Fruit fly (Drosophila melanogaster) whole organism, larva: Measurements from ENCODE around the gene SPoCk.

ENCODE experiments used
- noc ChIP-seq: fragments of 200-800 bp; sonication (Bioruptor generic); optimal IDR thresholded peaks from 3 replicates; lab custom pipeline; 2019; ENCODE audit warnings: missing biosample characterization, mild to moderate bottlenecking, missing genetic modification characterization, moderate library complexity

SPoCk gene

DNA sequence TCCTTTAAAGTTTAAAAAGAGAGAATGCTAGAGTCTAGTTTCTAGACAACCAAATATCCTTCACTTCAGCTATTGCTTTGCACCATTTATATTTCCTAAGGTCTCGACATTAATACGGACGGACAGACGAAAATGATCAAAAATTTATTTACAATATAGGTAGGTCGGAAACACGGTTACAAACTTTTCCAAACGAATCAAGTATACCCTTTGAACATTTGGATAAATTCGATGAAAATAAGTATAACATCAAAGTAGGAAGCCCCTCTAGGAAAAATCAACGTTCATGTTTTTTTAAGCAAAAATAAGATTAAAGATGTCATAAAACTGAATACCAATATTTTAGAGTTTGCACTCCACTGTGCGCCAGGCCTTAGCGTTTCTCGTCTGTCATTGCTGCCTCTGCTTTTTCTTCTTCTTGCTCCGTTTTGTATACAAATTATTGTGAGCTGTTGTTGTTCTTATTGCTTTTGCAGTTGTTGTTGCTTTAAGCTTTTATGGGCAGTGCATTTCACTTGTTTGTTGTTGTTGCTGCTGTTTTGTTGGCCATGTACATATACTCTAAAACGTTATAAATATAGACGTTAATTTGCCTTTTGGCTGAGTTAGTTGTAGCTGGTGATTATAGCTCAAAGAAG, 6.2 kb upstream of the SPoCk start:
- no peak for TF ChIP-seq noc (tag; lab: Kevin White, UChicago)

DNA sequence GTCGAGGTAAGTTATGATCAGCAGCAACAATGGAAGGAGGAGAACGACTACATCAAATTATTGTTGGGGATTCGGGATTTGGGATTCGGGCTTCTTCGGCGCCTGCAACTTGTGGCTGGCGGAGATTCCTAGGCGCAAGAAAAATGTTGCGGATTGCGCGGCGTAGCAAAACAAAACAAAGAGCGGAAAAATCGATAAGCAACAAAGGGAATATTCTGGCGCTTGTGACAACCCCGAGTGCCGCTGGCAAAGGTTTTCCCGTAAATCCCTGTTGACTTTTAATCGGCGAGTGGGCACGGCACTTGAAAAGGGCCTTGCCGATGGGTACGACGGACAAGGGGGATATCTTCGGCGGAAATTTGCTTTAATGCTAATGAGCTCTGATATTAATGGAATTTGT, 743 bp downstream of the SPoCk start:
- TF ChIP-seq noc (tag; lab: Kevin White, UChicago): no peak

DNA sequence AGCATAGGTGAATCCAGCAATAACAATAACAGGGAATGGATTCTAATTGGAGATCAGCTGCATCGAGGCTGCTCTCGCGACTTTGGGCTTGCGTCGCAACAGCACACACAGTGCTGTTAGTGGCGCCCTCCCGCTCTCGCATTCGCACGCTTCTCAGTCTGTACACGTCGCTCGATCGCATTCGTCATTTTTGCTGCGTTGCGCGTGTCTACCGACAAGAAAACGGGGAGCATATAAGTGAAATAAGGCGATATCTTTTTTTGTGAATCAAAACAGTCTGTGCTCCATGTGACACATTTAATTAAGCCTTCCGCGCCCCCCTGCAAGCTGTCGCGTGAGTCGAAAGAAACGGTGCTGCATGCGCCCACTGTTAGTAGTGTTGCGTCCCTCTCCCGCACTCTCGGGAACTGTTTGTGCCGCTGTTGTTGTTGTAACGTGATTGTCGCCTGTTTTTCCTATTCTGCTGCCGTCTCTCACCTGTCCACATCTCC, 24.2 kb downstream of the SPoCk start:
- peak; percentile 12 for TF ChIP-seq noc (tag; lab: Kevin White, UChicago)

DNA sequence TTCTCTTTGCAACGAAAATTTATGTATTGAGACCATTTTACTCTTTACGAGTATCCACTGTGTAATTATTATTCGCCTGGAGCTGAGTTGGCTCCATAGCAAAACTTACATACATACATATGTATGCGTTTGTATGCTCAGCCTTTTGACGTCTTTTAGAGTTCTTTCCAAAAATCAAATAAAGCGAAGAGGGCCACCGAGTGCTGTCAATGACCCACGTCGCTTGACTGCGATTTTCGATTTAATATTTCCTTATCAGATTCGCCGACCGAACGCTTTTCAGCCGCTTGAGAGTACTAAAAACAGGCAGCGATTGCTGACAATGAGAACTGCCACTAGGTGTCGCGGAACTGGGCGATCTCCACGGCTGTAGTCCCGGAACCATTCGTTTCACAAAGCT, 25.2 kb downstream of the SPoCk start:
- peak; percentile 21 for TF ChIP-seq noc (tag; lab: Kevin White, UChicago)

DNA sequence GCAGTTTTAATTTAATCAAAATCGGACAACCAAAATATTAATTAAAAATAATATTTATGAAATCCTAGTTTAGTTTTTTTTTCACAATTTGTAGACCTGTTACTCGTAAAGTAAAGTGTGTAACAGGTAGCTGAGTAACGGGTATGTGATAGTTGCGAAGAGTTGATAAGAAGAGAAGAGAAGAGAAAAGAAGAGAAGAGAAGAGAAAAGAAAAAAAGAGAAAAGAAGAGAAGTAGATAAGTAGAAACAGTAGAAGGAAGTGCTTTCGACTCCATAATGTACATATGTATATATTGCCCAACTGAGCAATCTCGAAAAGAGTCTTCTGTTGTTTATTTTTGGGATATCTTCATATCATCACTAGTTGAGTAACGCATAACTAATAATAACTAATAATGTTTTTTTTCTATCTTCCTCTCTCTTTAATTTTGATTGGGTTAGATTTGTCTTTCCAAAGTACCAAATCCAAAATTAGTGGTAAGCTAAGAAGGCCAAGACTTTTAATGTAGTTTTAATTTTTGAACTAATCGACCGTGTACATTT, 38.8 kb downstream of the SPoCk start, which contains the start of gene CG14448:
Gene CG14448 (plus strand): TSS at position 493 of the 543 bp plus-strand sequence.
- no peak for TF ChIP-seq noc (tag; lab: Kevin White, UChicago)

DNA sequence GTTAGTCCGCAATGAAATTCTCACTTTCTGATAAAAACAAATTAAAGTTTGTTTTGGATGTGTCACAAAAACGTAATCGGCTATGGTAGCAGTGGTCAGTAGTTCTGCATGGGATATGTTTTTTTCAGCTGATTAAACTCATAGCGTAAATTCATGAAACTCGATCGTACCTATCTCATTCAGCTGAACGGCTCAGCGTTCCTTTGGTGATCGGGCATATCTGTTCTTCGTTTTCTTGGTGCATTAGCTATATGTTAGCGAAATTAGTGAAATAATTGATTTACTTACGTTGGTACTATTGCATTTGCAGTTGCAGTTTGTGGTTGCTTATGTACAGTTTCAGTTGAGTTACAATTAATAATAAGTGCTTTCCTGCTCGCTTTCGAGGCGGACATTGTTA, 42.4 kb downstream of the SPoCk start:
- no peak for TF ChIP-seq noc (tag; lab: Kevin White, UChicago)

DNA sequence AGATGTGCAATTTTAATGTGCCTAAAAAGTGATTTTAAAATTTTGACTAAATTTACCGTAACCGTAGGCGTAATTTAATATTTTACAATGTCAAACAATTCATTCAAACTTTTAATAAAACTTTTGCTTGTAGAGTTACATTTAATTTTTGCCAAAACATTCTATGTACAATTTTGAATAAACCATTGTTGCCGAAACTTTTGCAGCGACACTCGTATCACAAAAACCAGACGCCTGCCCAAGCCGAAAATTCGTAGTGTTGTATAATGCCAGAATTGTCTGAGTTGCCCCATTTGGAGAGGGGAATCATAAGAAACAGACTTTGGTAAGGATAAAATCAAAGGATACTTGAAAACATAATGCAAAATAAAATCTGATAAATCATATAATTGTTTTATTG, 46.4 kb downstream of the SPoCk start:
- no peak for TF ChIP-seq noc (tag; lab: Kevin White, UChicago)

DNA sequence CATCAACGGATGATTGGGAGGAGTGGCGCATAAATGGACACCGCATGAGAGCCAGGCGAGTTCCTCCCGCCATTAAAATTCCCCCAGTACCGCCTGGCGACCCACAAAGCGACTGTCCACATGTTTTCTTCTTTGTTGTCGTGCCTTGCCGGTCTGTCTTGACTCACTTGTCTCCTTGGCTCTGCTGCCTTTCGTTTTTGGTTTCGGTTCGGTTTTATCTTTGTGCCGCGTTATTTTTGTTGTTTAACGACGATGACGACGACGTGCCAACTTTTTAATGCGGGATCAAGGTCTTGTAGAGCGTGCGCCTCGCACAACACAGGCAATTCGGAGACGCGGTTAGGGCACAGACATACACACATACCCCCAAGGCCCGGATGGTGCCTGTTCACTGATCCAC, 52.7 kb downstream of the SPoCk start:
- TF ChIP-seq noc (tag; lab: Kevin White, UChicago): no peak

DNA sequence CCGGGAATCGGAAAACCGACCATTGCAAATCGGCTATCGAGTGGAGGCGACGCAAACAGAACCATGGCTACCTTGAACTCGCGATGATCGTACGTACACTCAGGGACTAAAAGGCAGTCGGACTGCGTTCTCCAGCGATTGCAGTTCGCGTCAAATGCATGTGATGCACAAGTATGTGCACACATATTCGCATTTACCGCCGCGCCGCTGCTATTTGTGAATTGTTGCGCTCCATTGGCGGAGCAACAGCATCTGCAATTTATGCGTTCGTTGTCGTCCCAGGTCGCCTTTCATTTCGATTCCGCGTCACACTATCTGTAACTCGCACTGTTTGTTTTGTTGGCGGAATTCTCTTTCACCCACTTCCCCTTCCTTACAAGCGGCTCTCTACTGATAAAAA, 70.9 kb downstream of the SPoCk start:
- no peak for TF ChIP-seq noc (tag; lab: Kevin White, UChicago)

DNA sequence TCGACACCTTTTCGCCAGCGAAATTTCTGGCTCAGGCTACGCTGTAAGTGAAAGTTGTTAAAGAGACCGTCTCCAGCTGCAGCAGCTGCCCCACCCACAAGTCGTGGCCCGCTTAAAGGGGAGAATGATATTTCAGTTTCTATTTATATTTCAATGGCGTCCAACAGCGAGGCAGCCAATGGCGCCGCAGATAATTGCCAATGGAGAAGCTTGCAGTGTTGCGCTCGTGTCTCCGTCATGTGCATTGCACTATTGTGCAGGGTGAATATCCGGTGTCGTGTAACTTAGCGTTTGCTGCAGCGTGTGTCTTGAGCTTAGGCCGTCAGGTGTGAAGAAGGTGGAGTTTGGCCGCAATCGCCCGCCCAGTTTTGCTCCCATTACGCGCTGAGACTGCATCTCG, 72.1 kb downstream of the SPoCk start:
- TF ChIP-seq noc (tag; lab: Kevin White, UChicago): no peak

DNA sequence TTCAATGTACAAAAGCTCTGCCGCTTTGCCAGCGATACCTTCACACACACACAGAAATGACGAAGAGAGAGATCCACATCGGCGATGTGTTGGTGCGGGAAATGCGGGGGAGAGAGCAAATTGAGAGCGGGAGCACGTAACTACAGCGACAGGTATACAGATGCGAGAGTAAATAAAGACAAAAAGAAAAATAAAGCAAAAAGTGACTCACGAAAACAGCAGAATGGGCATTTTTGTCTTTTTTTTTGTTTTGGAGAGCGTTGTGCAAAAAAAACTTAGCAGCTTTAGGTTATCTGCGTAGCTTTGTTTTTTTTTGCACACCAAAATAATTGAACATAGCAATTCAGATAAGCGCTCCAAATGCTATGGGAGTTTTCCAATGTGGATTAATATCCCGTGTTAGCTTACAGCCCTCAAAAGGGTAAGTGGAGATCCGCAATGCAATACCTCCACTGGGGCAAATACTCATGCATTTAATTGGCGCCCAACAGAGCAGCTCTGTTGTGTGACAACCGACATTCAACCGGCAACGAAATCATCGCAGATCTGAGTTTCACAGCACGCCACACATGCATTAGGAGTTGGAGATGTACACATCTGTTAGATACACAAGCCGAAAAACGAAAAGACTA, 73.4 kb downstream of the SPoCk start:
- peak; percentile 73 for TF ChIP-seq noc (tag; lab: Kevin White, UChicago)

DNA sequence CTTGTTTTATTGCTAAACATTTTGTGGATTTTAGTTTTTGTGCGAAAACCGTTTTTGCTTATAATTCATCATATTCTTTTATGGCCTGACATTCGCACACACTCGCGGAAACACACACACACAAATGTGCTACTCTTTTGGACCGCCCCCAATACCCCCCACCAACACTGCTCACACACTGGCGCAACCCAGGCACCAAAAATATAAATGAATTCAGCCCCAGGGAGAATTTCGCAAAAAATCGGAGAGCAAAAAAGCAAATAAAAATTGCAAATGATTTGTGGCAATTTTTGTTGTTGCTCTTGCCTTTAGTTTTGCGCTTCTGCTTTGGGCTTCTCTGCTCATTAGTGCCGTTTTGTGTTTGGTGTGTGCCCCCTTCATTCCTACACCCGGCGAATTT, 74.0 kb downstream of the SPoCk start:
- TF ChIP-seq noc (tag; lab: Kevin White, UChicago): no peak

DNA sequence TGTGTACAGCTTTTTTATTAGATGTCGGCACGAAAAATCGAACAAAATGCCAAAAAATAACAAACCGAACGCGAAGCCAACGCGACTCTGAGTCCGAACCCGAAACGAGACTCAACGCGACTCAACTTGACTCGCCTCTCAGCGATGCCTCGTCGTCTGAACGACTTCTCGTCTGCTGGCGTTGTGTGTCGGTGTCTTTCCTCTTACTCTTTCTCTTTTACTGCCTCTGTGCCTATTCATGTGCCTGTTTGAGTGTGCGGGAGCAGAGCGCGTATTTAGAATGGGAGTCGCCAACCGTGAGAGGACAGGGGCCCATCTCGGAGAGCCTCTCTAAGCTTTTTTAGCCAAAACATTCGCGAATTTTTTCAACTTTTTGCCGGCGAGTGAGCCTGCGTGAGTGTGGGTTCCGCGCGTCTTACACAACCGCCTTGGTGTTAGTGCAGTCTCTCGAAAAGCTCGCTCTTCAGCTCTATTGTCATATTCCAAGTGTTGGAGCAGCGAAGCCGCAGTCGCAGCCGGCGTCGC, 75.5 kb downstream of the SPoCk start:
- TF ChIP-seq noc (tag; lab: Kevin White, UChicago): peak; percentile 49

DNA sequence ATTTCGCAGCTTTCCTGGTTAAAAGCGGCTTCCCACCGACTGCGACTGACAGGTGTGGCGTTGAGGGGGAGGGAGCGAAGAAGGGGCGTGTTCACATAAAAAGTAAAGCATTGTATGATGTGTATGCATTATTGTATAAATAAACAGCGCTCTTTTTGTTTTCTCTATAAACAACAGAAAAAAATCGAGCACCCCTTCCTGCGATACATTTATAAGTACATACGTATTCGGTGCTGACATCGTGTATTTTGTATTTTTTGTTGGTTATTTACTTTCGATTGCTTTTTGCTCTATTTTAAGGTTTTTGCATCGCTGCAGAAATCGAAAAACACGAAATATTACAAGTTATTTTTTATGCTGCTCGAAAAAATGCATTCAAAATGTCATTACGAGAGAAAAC, 77.0 kb downstream of the SPoCk start:
- TF ChIP-seq noc (tag; lab: Kevin White, UChicago): no peak

DNA sequence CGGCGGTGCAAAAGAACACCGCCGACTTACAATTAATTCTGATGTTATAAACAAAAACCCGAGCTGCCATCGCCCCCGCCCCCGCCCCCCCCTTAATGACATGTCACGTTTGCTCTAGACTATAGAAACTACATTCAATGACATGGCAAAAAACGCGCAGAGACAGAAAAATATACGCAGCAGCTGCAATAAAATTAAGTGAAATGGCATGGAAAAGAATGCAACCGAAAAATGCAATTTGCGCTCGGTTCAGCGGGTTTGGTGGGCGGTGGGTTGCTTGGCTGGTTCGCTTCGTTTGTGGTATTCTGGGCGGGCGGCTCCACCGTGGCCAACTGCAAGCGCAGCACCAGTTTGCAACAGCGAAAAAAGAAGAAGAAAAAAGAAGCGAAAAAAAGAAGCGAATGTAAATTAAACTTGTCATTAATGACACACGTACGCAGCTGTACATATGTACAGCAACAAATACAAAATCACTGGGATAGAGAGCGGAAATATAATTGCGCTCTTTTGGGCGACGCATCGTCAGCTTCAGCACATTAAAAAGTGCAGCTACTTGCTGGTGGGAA, 81.0 kb downstream of the SPoCk start:
- TF ChIP-seq noc (tag; lab: Kevin White, UChicago): no peak
